Worm (Caenorhabditis elegans) whole organism, L4/young adult: ENCODE results near the gene K08E5.5.

Experiments
- W03F9.2 ChIP-seq: fragments of 150-350 bp; optimal IDR thresholded peaks from 2 replicates; lab custom pipeline; 2014; ENCODE audit warnings: missing biosample characterization, missing genetic modification characterization
- dao-5 ChIP-seq: sonication (generic microtip); optimal IDR thresholded peaks from 2 replicates; lab custom pipeline; 2016; ENCODE audit warnings: missing genotype, missing genetic modification characterization, moderate library complexity, missing compliant biosample characterization
- him-1 ChIP-seq: sonication (generic microtip); optimal IDR thresholded peaks from 2 replicates; lab custom pipeline; 2016; ENCODE audit warnings: missing genotype, missing genetic modification reagents, missing genetic modification characterization, missing compliant biosample characterization

K08E5.5 gene

DNA sequence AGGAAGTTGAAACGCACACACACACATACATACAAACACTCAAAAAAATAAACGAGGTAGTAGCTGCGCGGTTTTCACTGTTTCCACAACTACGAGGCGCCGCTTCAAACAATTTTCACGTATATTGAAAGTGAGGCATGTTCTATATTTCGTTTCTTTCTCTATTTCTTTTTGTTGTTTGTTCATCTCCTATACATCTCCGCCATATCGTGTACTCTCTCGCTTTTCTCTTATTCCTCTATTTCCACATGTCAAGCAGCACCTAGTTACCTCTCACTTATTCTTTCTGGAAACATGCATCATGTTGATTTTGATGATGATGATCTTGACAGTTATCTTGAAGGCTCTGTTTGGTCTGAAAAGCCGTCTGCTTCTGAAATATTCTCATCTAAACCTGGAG is 23.5 kb downstream of the K08E5.5 start, which contains the start of gene ZK1128.7:
TSS of gene ZK1128.7 (plus strand) at position 229 of the 400 bp plus-strand sequence.
- TF ChIP-seq dao-5 (tag; lab: Kevin White, UChicago) (no peak), him-1 (no peak), W03F9.2 (tag; lab: Kevin White, UChicago) (no peak)

- TF ChIP-seq dao-5 (tag; lab: Kevin White, UChicago): no peak
- TF ChIP-seq him-1: no peak
- TF ChIP-seq W03F9.2 (tag; lab: Kevin White, UChicago): no peak
These were observed 25.8 kb downstream of the K08E5.5 start for ce11 chrIII:10134517-10134916.

DNA sequence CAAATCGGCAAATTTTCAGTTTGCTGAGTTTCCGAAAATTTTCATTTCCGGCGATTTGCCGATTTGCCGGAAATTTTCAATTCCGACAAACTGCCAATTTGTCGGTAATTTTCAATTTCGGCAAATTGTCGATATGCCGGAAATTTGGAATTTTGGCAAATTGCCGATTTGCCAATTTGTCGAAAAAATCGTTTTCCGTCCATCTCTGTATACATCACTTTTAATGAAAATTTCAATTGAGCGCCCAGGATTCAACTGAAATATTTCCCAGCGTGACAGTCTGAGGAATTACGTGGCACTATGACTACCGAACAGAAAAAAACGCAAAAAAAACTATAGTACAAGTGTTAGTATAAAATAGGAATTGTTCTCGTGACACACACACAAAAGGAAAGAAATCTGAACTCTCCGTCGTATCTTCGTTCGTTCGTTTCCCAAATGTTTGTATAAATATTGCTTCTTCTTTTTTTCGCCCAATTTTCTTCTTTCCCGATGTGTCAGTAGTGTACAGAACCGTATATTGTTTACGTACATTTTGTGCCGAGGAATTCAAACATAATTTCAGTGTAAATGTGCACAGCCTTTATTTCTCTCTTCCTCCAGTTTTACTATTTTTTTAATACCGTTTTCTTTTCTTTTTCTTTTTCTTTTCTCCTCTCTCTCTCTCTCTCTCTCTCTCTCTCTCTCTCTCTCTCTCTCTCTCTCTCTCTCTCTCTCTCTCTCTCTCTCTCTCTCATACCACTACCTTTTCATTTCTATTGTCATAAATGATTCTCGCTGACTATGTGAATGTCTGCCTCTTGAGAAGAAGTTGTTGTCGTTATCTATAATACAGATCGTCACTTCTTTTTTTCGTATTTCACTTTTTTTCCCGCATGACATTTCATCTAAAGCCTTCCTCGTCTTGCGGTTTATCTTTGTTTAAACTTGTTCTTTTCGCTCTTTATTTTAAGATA is 27.5 kb downstream of the K08E5.5 start:
- TF ChIP-seq dao-5 (tag; lab: Kevin White, UChicago): no peak
- TF ChIP-seq W03F9.2 (tag; lab: Kevin White, UChicago): no peak
- TF ChIP-seq him-1: no peak

- TF ChIP-seq W03F9.2 (tag; lab: Kevin White, UChicago) (no peak), him-1 (no peak), dao-5 (tag; lab: Kevin White, UChicago) (no peak)
These were observed 33.9 kb downstream of the K08E5.5 start for ce11 chrIII:10126375-10126774.

DNA sequence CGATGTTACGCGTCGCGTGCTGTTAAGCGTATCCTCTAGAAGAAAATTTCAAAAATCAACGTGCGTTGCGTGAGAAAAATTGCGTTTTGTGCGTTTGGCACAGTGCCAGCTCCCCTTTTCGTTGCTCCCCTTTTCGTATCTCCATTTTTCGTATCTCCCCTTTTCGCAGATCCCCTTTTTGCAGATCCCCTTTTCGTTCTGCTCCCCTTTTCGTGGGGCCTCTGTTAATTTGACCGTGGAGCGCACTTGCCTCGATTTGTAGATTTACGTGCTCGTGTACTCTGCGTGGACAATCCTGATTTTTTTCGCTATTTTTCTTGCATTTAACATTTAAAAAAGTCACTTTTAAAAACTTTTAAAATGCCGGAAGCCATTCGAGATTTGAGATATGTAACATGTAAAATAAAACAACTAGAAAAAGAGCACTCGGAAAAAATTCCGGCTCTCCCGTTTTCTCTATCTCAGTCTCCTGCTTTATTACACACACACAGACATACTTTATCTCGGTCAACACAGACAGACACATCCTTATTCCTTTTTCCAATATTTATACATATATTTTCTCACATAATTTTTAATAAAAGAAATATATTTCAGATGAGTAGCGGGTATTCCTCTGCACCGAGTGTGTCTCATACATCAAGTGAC is 36.6 kb downstream of the K08E5.5 start, which contains the start of gene ttll-4:
TSS of gene ttll-4 (plus strand) at position 598 of the 648 bp plus-strand sequence.
- TF ChIP-seq W03F9.2 (tag; lab: Kevin White, UChicago) (no peak), dao-5 (tag; lab: Kevin White, UChicago) (no peak), him-1 (peak; percentile 38)

- TF ChIP-seq him-1: no peak
- peak; percentile 24 for TF ChIP-seq W03F9.2 (tag; lab: Kevin White, UChicago)
- no peak for TF ChIP-seq dao-5 (tag; lab: Kevin White, UChicago)
These were observed 40.0 kb downstream of the K08E5.5 start, which contains the start of the genes gtf-2H3 and ham-3 for ce11 chrIII:10120076-10120831. Gene gtf-2H3 (minus strand): TSS chrIII:10120148. Gene ham-3 (plus strand): TSS chrIII:10120781.

DNA sequence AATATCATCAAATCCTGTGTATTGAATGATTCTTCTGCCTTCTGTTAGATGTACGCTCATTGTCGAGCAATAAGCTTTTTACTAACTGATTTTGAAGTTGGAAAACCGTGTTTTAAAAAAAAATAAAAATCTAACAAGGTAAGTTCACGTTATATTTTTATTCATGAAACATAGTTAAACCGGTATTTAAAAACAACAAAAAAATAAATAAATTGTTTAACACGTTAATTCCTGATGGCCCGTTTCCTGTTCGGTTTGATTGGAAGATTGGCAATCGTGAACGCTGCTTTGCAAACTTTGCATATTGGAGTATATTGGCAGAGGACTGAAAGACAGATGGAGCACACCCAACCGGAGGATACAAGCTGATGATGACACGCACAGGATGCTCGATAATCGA is 41.5 kb downstream of the K08E5.5 start, which contains the start of gene ZK1128.3:
TSS of gene ZK1128.3 (minus strand) at position 101 of the 400 bp plus-strand sequence.
- TF ChIP-seq dao-5 (tag; lab: Kevin White, UChicago) (no peak), him-1 (no peak), W03F9.2 (tag; lab: Kevin White, UChicago) (no peak)

DNA sequence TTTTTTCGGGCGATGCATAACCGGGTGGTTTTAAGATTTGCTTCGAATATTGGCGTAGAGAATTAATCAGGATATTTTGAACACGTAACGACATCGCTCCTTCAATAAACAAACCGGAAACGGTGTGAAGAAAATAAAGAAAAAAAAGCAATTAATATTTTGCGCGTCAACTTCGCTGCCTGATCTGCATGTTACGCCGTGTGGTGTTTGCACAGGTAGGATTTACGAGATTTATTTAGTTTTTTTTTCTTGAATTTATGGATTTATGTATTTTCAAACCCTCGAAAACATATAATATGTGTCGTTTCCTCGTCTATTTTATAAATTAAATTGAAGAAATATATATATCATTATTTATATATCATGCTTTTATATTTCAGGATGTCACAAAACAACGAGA is 45.6 kb downstream of the K08E5.5 start, which contains the start of the genes ZK1128.1 and mett-10:
TSS of gene ZK1128.1 (minus strand) at position 99 of the 400 bp plus-strand sequence.
TSS of gene mett-10 (plus strand) at position 375 of the 400 bp plus-strand sequence.
- no peak for TF ChIP-seq W03F9.2 (tag; lab: Kevin White, UChicago)

ce11 chrIII:10112958-10113357 is 47.3 kb downstream of the K08E5.5 start, which contains the start of gene vps-29:
Gene vps-29 (minus strand): TSS chrIII:10113058.
- TF ChIP-seq dao-5 (tag; lab: Kevin White, UChicago): no peak
